Worm (Caenorhabditis elegans) whole organism, early embryonic: Measurements from ENCODE around the gene C26B9.7.

Source experiments
- B0310.2 ChIP-seq: sonication (generic microtip); optimal IDR thresholded peaks from 2 replicates; lab custom pipeline; 2016; ENCODE audit warnings: mild to moderate bottlenecking, missing genetic modification characterization, missing compliant biosample characterization
- F13C5.2 ChIP-seq: sonication (generic microtip); optimal IDR thresholded peaks from 2 replicates; lab custom pipeline; 2017; ENCODE audit warnings: mild to moderate bottlenecking, missing genetic modification characterization, inconsistent platforms, missing compliant biosample characterization
- aly-1 ChIP-seq: sonication (generic microtip); optimal IDR thresholded peaks from 2 replicates; lab custom pipeline; 2016; ENCODE audit warnings: missing genetic modification characterization, missing compliant biosample characterization
- ama-1 ChIP-seq: fragments of 150-350 bp; optimal IDR thresholded peaks from 2 replicates; lab custom pipeline; 2014
- ceh-13 ChIP-seq: fragments of 200-800 bp; sonication (Bioruptor generic); optimal IDR thresholded peaks from 2 replicates; lab custom pipeline; 2018; ENCODE audit warnings: mild to moderate bottlenecking, missing genetic modification characterization, missing compliant biosample characterization
- ceh-36 ChIP-seq: sonication (generic microtip); optimal IDR thresholded peaks from 2 replicates; lab custom pipeline; 2016; ENCODE audit warnings: missing genetic modification characterization, inconsistent platforms, missing compliant biosample characterization
- ets-7 ChIP-seq: sonication (generic microtip); optimal IDR thresholded peaks from 2 replicates; lab custom pipeline; 2016; ENCODE audit warnings: missing genotype, missing genetic modification characterization, missing compliant biosample characterization
- flt-1 ChIP-seq: fragments of 200-800 bp; sonication (Bioruptor generic); IDR thresholded peaks from 2 replicates; pipeline ENCODE4 v1.3.6; 2022; ENCODE audit warnings: missing genetic modification characterization, missing compliant biosample characterization
- hnd-1 ChIP-seq: sonication (generic microtip); optimal IDR thresholded peaks from 2 replicates; lab custom pipeline; 2016; ENCODE audit warnings: missing genetic modification characterization, missing compliant biosample characterization
- pes-1 ChIP-seq: fragments of 200-800 bp; sonication (Bioruptor generic); IDR thresholded peaks from 2 replicates; pipeline ENCODE4 v1.3.6; 2022; ENCODE audit warnings: missing genetic modification reagents, missing genetic modification characterization, missing compliant biosample characterization
- tbx-11 ChIP-seq: fragments of 200-800 bp; sonication (Bioruptor generic); IDR thresholded peaks from 2 replicates; pipeline ENCODE4 v1.3.6; 2022; ENCODE audit warnings: missing genetic modification characterization, missing compliant biosample characterization
- tbx-37 ChIP-seq: fragments of 200-800 bp; sonication (Bioruptor generic); conservative IDR thresholded peaks from 2 replicates; pipeline ENCODE4 v1.3.6; 2022; ENCODE audit warnings: missing genetic modification reagents, missing genetic modification characterization, missing compliant biosample characterization

ce11 chrX:5339357-5339756, 2.8 kb upstream of the C26B9.7 start:
- TF ChIP-seq aly-1 (tag; lab: Kevin White, UChicago), result no peak
- TF ChIP-seq tbx-37, result no peak
- TF ChIP-seq ets-7, result no peak
- no peak for TF ChIP-seq tbx-11 (GFP tag; lab: Robert Waterston, UW)
- no peak for TF ChIP-seq F13C5.2 (tag; lab: Kevin White, UChicago)
- no peak for TF ChIP-seq ama-1
- no peak for TF ChIP-seq ceh-13 (GFP tag; lab: Kevin White, UChicago)
- TF ChIP-seq hnd-1 (tag; lab: Kevin White, UChicago), result no peak
- no peak for TF ChIP-seq pes-1 (GFP tag; lab: Robert Waterston, UW)
- no peak for TF ChIP-seq ceh-36 (tag; lab: Kevin White, UChicago)
- TF ChIP-seq B0310.2 (tag; lab: Kevin White, UChicago), result no peak
- TF ChIP-seq flt-1, result no peak
